Worm (Caenorhabditis elegans) whole organism, L1 larva: Measurements from ENCODE around the gene ztf-17.

Experiments
- C16A3.4 ChIP-seq: fragments of 150-350 bp; optimal IDR thresholded peaks from 2 replicates; lab custom pipeline; 2014; ENCODE audit warnings: missing biosample characterization, missing genetic modification characterization
- C34B4.2 ChIP-seq: sonication (generic microtip); optimal IDR thresholded peaks from 2 replicates; lab custom pipeline; 2017; ENCODE audit warnings: mild to moderate bottlenecking, missing genetic modification characterization, missing compliant biosample characterization
- F16B12.6 ChIP-seq: fragments of 150-350 bp; optimal IDR thresholded peaks from 2 replicates; lab custom pipeline; 2014; ENCODE audit warnings: missing biosample characterization, missing genetic modification characterization
- aha-1 ChIP-seq: fragments of 150-350 bp; optimal IDR thresholded peaks from 2 replicates; lab custom pipeline; 2014; ENCODE audit warnings: missing biosample characterization, missing genetic modification characterization
- ceh-82 ChIP-seq, 3 experiments: fragments of 150-350 bp in 1 of 3; sonication (generic microtip) in 2 of 3; optimal IDR thresholded peaks; 2 replicates each; lab custom pipeline; 2014 to 2017; ENCODE audit warnings: missing biosample characterization in 3 of 3, missing genetic modification characterization in 3 of 3
- ceh-88 ChIP-seq: fragments of 200-800 bp; sonication (Bioruptor generic); IDR thresholded peaks from 2 replicates; pipeline ENCODE4 v1.3.6; 2022; ENCODE audit warnings: missing genetic modification characterization, missing compliant biosample characterization
- ceh-90 ChIP-seq: sonication (generic microtip); optimal IDR thresholded peaks from 2 replicates; lab custom pipeline; 2016; ENCODE audit warnings: missing genetic modification characterization, missing compliant biosample characterization
- dpl-1 ChIP-seq, 3 experiments: fragments of 150-350 bp in 2 of 3; sonication (generic microtip) in 1 of 3; optimal IDR thresholded peaks; 2 replicates each; lab custom pipeline; 2014 to 2017; ENCODE audit warnings: missing biosample characterization in 3 of 3, missing genetic modification characterization in 3 of 3, missing genetic modification reagents in 3 of 3
- dsc-1 ChIP-seq: sonication (generic microtip); optimal IDR thresholded peaks from 2 replicates; lab custom pipeline; 2016; ENCODE audit warnings: mild to moderate bottlenecking, missing genetic modification characterization, missing compliant biosample characterization
- efl-1 ChIP-seq, 4 experiments: fragments of 150-350 bp; optimal IDR thresholded peaks in 3 of 4; peaks in 1 of 4; 1 replicate in 1 of 4; 2 replicates in 3 of 4; lab custom pipeline; 2014; ENCODE audit warnings: missing biosample characterization in 2 of 4, missing genetic modification characterization in 2 of 4, missing genetic modification reagents in 2 of 4
- egl-13 ChIP-seq: sonication (generic microtip); optimal IDR thresholded peaks from 2 replicates; lab custom pipeline; 2016; ENCODE audit warnings: missing genotype, missing genetic modification reagents, missing genetic modification characterization, missing compliant biosample characterization
- elt-3 ChIP-seq, 6 experiments: fragments of 150-350 bp in 1 of 6; sonication (generic microtip); optimal IDR thresholded peaks; 2 replicates each; lab custom pipeline; 2017 to 2018; ENCODE audit warnings: missing biosample characterization in 6 of 6, missing genetic modification characterization in 6 of 6, inconsistent platforms in 1 of 6
- fkh-10 ChIP-seq: sonication (generic microtip); optimal IDR thresholded peaks from 2 replicates; lab custom pipeline; 2017; ENCODE audit warnings: missing biosample characterization, missing genetic modification reagents, missing genetic modification characterization
- hlh-17 ChIP-seq: fragments of 200-800 bp; sonication (Bioruptor generic); optimal IDR thresholded peaks from 2 replicates; lab custom pipeline; 2018; ENCODE audit warnings: missing genetic modification characterization, mild to moderate bottlenecking, missing compliant biosample characterization, moderate library complexity, borderline replicate concordance
- hlh-4 ChIP-seq: sonication (generic microtip); optimal IDR thresholded peaks from 2 replicates; lab custom pipeline; 2016; ENCODE audit warnings: mild to moderate bottlenecking, missing genetic modification characterization, missing compliant biosample characterization
- isw-1 ChIP-seq: fragments of 200-800 bp; sonication (Bioruptor generic); IDR thresholded peaks from 2 replicates; pipeline ENCODE4 v1.3.6; 2022; ENCODE audit warnings: missing genetic modification characterization, missing compliant biosample characterization
- lin-13 ChIP-seq: fragments of 150-350 bp; optimal IDR thresholded peaks from 2 replicates; lab custom pipeline; 2014; ENCODE audit warnings: missing biosample characterization, missing genetic modification reagents, missing genetic modification characterization
- lin-14 ChIP-seq: fragments of 200-800 bp; sonication (Bioruptor generic); optimal IDR thresholded peaks from 2 replicates; lab custom pipeline; 2018; ENCODE audit warnings: mild to moderate bottlenecking, missing genetic modification characterization, moderate library complexity, missing compliant biosample characterization
- lin-15B ChIP-seq: fragments of 150-350 bp; sonication (generic microtip); optimal IDR thresholded peaks from 3 replicates; lab custom pipeline; 2014; ENCODE audit warnings: missing biosample characterization, missing genetic modification characterization
- lir-3 ChIP-seq: sonication (generic microtip); optimal IDR thresholded peaks from 2 replicates; lab custom pipeline; 2016; ENCODE audit warnings: mild to moderate bottlenecking, missing genetic modification characterization, moderate library complexity, missing compliant biosample characterization; ENCODE audit not compliant: poor library complexity
- lsy-2 ChIP-seq, 2 experiments: fragments of 150-350 bp; optimal IDR thresholded peaks; 2 replicates each; lab custom pipeline; 2014; ENCODE audit warnings: missing biosample characterization in 2 of 2, missing genetic modification characterization in 2 of 2
- mef-2 ChIP-seq: fragments of 150-350 bp; optimal IDR thresholded peaks from 2 replicates; lab custom pipeline; 2014; ENCODE audit warnings: missing biosample characterization, missing genetic modification characterization
- mep-1 ChIP-seq: fragments of 150-350 bp; optimal IDR thresholded peaks from 2 replicates; lab custom pipeline; 2014; ENCODE audit warnings: missing biosample characterization, missing genetic modification characterization
- nhr-11 ChIP-seq: fragments of 150-350 bp; optimal IDR thresholded peaks from 2 replicates; lab custom pipeline; 2014; ENCODE audit warnings: missing biosample characterization, missing genetic modification characterization
- nhr-19 ChIP-seq: fragments of 200-800 bp; sonication (Bioruptor generic); conservative IDR thresholded peaks from 2 replicates; pipeline ENCODE4 v1.3.6; 2022; ENCODE audit warnings: missing genetic modification characterization, missing compliant biosample characterization
- nhr-47 ChIP-seq: sonication (generic microtip); optimal IDR thresholded peaks from 2 replicates; lab custom pipeline; 2016; ENCODE audit warnings: mild to moderate bottlenecking, missing genetic modification characterization, moderate library complexity, missing compliant biosample characterization
- nhr-71 ChIP-seq: sonication (generic microtip); optimal IDR thresholded peaks from 2 replicates; lab custom pipeline; 2016; ENCODE audit warnings: mild to moderate bottlenecking, missing genetic modification characterization, moderate library complexity, missing compliant biosample characterization
- nhr-76 ChIP-seq: sonication (generic microtip); optimal IDR thresholded peaks from 2 replicates; lab custom pipeline; 2017; ENCODE audit warnings: missing biosample characterization, missing genetic modification characterization
- nhr-77 ChIP-seq: fragments of 150-350 bp; optimal IDR thresholded peaks from 2 replicates; lab custom pipeline; 2014; ENCODE audit warnings: missing biosample characterization, missing genetic modification characterization
- nhr-85 ChIP-seq: sonication (generic microtip); peaks from one replicate; lab custom pipeline; 2016; ENCODE audit warnings: missing genetic modification characterization, inconsistent platforms, missing compliant biosample characterization
- nhr-90 ChIP-seq: sonication (generic microtip); optimal IDR thresholded peaks from 2 replicates; lab custom pipeline; 2016; ENCODE audit warnings: mild to moderate bottlenecking, missing genetic modification characterization, missing compliant biosample characterization; ENCODE audit not compliant: poor library complexity
- pag-3 ChIP-seq: sonication (generic microtip); optimal IDR thresholded peaks from 2 replicates; lab custom pipeline; 2017; ENCODE audit warnings: missing genetic modification characterization, mild to moderate bottlenecking, missing compliant biosample characterization, antibody characterized with exemption, borderline replicate concordance; ENCODE audit not compliant: insufficient read depth
- rnt-1 ChIP-seq: sonication (generic microtip); optimal IDR thresholded peaks from 2 replicates; lab custom pipeline; 2016; ENCODE audit warnings: mild to moderate bottlenecking, missing genetic modification characterization, moderate library complexity, missing compliant biosample characterization
- snu-23 ChIP-seq: sonication (generic microtip); optimal IDR thresholded peaks from 2 replicates; lab custom pipeline; 2016; ENCODE audit warnings: missing genetic modification characterization, missing compliant biosample characterization
- sptf-1 ChIP-seq: fragments of 150-350 bp; optimal IDR thresholded peaks from 2 replicates; lab custom pipeline; 2014; ENCODE audit warnings: missing biosample characterization, missing genetic modification characterization
- sup-37 ChIP-seq: fragments of 200-800 bp; sonication (Bioruptor generic); optimal IDR thresholded peaks from 2 replicates; lab custom pipeline; 2018; ENCODE audit warnings: mild to moderate bottlenecking, missing genetic modification characterization, missing compliant biosample characterization
- swsn-7 ChIP-seq: sonication (generic microtip); optimal IDR thresholded peaks from 2 replicates; lab custom pipeline; 2016; ENCODE audit warnings: missing genetic modification characterization, missing compliant biosample characterization
- tbx-2 ChIP-seq: sonication (generic microtip); optimal IDR thresholded peaks from 2 replicates; lab custom pipeline; 2016; ENCODE audit warnings: missing genetic modification characterization, missing compliant biosample characterization
- unc-130 ChIP-seq: fragments of 150-350 bp; optimal IDR thresholded peaks from 2 replicates; lab custom pipeline; 2017; ENCODE audit warnings: missing biosample characterization, missing genetic modification characterization, inconsistent platforms
- unc-30 ChIP-seq: sonication (generic microtip); optimal IDR thresholded peaks from 2 replicates; lab custom pipeline; 2017; ENCODE audit warnings: missing biosample characterization, missing genetic modification characterization
- unc-86 ChIP-seq: sonication (generic microtip); optimal IDR thresholded peaks from 2 replicates; lab custom pipeline; 2016; ENCODE audit warnings: missing genetic modification characterization, missing compliant biosample characterization
- vab-15 ChIP-seq: sonication (generic microtip); optimal IDR thresholded peaks from 2 replicates; lab custom pipeline; 2017; ENCODE audit warnings: missing genotype, mild to moderate bottlenecking, missing genetic modification characterization, missing compliant biosample characterization
- xbp-1 ChIP-seq: sonication (generic microtip); optimal IDR thresholded peaks from 2 replicates; lab custom pipeline; 2016; ENCODE audit warnings: missing genetic modification characterization, missing compliant biosample characterization
- zag-1 ChIP-seq: fragments of 150-350 bp; optimal IDR thresholded peaks from 2 replicates; lab custom pipeline; 2014; ENCODE audit warnings: missing biosample characterization, missing genetic modification characterization
- zip-4 ChIP-seq: fragments of 200-800 bp; sonication (Bioruptor generic); optimal IDR thresholded peaks from 2 replicates; lab custom pipeline; 2018; ENCODE audit warnings: mild to moderate bottlenecking, missing genetic modification characterization, moderate library complexity, missing compliant biosample characterization
- ztf-11 ChIP-seq, 2 experiments: sonication (generic microtip); optimal IDR thresholded peaks; 2 replicates each; lab custom pipeline; 2016 to 2017; ENCODE audit warnings: missing genetic modification characterization in 2 of 2, missing biosample characterization in 1 of 2, missing compliant biosample characterization in 1 of 2
- ztf-4 ChIP-seq: fragments of 150-350 bp; optimal IDR thresholded peaks from 2 replicates; lab custom pipeline; 2014; ENCODE audit warnings: missing biosample characterization, missing genetic modification characterization

The ztf-17 gene

DNA sequence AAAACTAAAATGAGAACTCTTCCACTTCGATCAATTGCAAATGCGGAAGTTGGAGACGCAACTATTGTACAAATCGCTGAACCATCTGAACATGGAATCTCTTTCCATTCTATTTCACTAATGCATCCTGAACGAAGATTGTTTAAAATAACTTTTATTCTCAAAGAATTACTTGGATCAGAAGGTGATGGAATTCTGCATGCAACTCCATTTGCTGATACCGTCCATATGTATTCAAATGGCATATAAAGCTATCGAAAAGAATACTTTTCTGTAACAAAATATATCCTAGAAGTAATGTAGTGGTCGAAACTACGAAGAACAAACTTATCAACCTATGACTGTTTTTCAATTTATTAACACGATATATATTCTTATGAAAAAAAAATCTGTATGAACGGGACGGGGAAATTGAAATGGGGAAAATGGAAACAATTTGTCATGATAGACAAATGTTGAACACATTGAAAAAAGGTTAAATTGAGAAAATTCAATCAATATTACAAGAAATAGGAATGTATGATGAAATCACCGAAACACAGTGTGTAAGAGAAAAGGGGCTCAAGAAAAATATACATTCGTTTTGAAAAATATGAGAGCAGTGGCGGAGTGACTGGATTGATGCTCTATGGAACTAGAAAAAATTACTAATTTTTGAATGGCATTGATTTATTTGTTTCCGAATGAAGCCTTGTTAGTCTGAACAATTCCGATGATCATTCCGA lies 7.9 kb upstream of the ztf-17 start, which contains the start of gene T01H3.2:
TSS of gene T01H3.2 (minus strand) at position 251 of the 725 bp plus-strand sequence.
- TF ChIP-seq ceh-88 (no peak), nhr-47 (tag; lab: Kevin White, UChicago) (no peak), nhr-71 (tag; lab: Kevin White, UChicago) (peak; percentile 41), efl-1 (optimal IDR thresholded peaks at IDR 0.05; lab: Kevin White, UChicago) (no peak), efl-1 (GFP tag; optimal IDR thresholded peaks at IDR 0.05 in 1 of 2; lab: Kevin White, UChicago) (peak in 1 of 2 experiments; percentile 86), pag-3 (tag; lab: Kevin White, UChicago) (no peak), snu-23 (GFP tag; lab: Kevin White, UChicago) (peak; percentile 2), lin-15B (tag; lab: Kevin White, UChicago) (no peak), aha-1 (no peak), unc-130 (tag; lab: Kevin White, UChicago) (no peak), nhr-11 (tag; lab: Kevin White, UChicago) (no peak), ztf-4 (no peak)

DNA sequence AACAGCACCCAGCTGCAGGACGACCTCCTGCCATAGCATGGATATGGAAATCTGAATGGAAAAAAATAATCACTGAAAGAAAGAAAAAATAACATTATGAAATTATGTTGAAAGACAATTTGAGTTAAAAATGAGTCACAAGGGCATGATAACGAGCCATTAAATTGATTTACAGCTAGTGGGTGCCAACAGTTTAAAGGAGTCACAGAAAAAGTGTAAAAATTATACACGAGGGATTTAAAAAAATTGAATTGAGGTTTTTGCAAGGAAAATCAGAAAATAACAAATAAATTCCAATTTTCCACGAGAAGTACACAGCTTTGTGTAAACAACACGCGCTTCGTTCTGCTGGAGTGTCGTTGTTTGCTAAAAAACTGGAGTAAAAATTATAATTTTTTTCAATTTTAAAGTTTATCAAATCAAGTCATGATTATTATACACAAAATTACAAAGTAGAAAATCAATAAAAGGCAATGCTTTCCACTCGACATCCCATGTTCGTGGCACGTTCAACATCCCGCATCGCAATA lies 3.9 kb upstream of the ztf-17 start, which contains the start of gene T01H3.3:
TSS of gene T01H3.3 (minus strand) at position 51 of the 530 bp plus-strand sequence.
- TF ChIP-seq vab-15 (tag; lab: Kevin White, UChicago) (no peak), sup-37 (GFP tag; lab: Kevin White, UChicago) (no peak), F16B12.6 (peak; percentile 58), dsc-1 (tag; lab: Kevin White, UChicago) (peak; percentile 33), ztf-11 (tag; optimal IDR thresholded peaks at IDR 0.05; lab: Kevin White, UChicago) (no peak), elt-3 (tag; optimal IDR thresholded peaks at IDR 0.05; lab: Kevin White, UChicago) (peak in 2 of 6 experiments; percentile 12 to 43), mep-1 (tag; lab: Kevin White, UChicago) (peak; percentile 13), C34B4.2 (tag; lab: Kevin White, UChicago) (no peak), fkh-10 (GFP tag; lab: Kevin White, UChicago) (no peak), tbx-2 (tag; lab: Kevin White, UChicago) (peak; percentile 34), hlh-4 (tag; lab: Kevin White, UChicago) (no peak), lsy-2 (tag; optimal IDR thresholded peaks at IDR 0.05; lab: Kevin White, UChicago) (peak; percentile 68 to 87), mef-2 (tag; lab: Kevin White, UChicago) (no peak), snu-23 (GFP tag; lab: Kevin White, UChicago) (peak; percentile 73), nhr-77 (tag; lab: Kevin White, UChicago) (no peak), ceh-90 (no peak), lin-14 (GFP tag; lab: Kevin White, UChicago) (peak; percentile 52), lin-13 (GFP tag; lab: Kevin White, UChicago) (peak; percentile 36), zip-4 (GFP tag; lab: Kevin White, UChicago) (no peak), isw-1 (GFP tag; lab: Robert Waterston, UW) (no peak), hlh-17 (GFP tag; lab: Kevin White, UChicago) (no peak), dpl-1 (GFP tag; optimal IDR thresholded peaks at IDR 0.05; lab: Kevin White, UChicago) (peak; percentile 42 to 63 (median 52)), efl-1 (optimal IDR thresholded peaks at IDR 0.05; lab: Kevin White, UChicago) (peak; percentile 52 to 66), efl-1 (GFP tag; optimal IDR thresholded peaks at IDR 0.05 in 1 of 2; lab: Kevin White, UChicago) (peak in 1 of 2 experiments; percentile 58), sptf-1 (tag; lab: Kevin White, UChicago) (no peak), lir-3 (tag; lab: Kevin White, UChicago) (no peak), unc-30 (no peak), ceh-82 (tag; optimal IDR thresholded peaks at IDR 0.05; lab: Kevin White, UChicago) (peak in 2 of 3 experiments; percentile 20 to 31), zag-1 (tag; lab: Kevin White, UChicago) (no peak), unc-86 (tag; lab: Kevin White, UChicago) (no peak), unc-130 (tag; lab: Kevin White, UChicago) (peak; percentile 22), xbp-1 (peak; percentile 53), nhr-19 (GFP tag; lab: Robert Waterston, UW) (peak; percentile 41; the same call in 1 of the 2 replicates), C16A3.4 (tag; lab: Kevin White, UChicago) (peak; percentile 50), nhr-76 (tag; lab: Kevin White, UChicago) (no peak), rnt-1 (tag; lab: Kevin White, UChicago) (peak; percentile 40), egl-13 (no peak), nhr-90 (tag; lab: Kevin White, UChicago) (peak; percentile 42), nhr-71 (tag; lab: Kevin White, UChicago) (peak; percentile 66), nhr-85 (tag; lab: Kevin White, UChicago) (peak; percentile 39), swsn-7 (tag; lab: Kevin White, UChicago) (peak; percentile 58)
